Worm (Caenorhabditis elegans): ENCODE results near the gene C04E12.4.

- no peak for TF ChIP-seq B0310.2 (tag; optimal IDR thresholded peaks at IDR 0.05)
- TF ChIP-seq ceh-13 (GFP tag; optimal IDR thresholded peaks at IDR 0.05), result no peak
- no peak for TF ChIP-seq hmbx-1 (tag; optimal IDR thresholded peaks at IDR 0.05)
- no peak for TF ChIP-seq flt-1 (GFP tag; IDR thresholded peaks at IDR 0.05)
- TF ChIP-seq scrt-1 (GFP tag; IDR thresholded peaks at IDR 0.05), result no peak
- TF ChIP-seq F13C5.2 (tag; optimal IDR thresholded peaks at IDR 0.05), result no peak
- TF ChIP-seq ama-1 (optimal IDR thresholded peaks at IDR 0.05), result no peak
- TF ChIP-seq tbx-11 (GFP tag; IDR thresholded peaks at IDR 0.05), result no peak
- no peak for TF ChIP-seq sea-1 (GFP tag; conservative IDR thresholded peaks at IDR 0.05)
- TF ChIP-seq aly-1 (tag; optimal IDR thresholded peaks at IDR 0.05), result no peak
- TF ChIP-seq ets-7 (tag; optimal IDR thresholded peaks at IDR 0.05), result no peak
Measured at ce11 chrV:3333334-3333733, 29.2 kb upstream of the C04E12.4 start, which contains the start of gene C17B7.5.
